Worm (Caenorhabditis elegans) whole organism, early embryonic: ENCODE results near the gene T05D4.5.

ENCODE experiments used
- B0310.2 ChIP-seq: sonication (generic microtip); optimal IDR thresholded peaks from 2 replicates; lab custom pipeline; 2016; ENCODE audit warnings: mild to moderate bottlenecking, missing genetic modification characterization, missing compliant biosample characterization
- F13C5.2 ChIP-seq: sonication (generic microtip); optimal IDR thresholded peaks from 2 replicates; lab custom pipeline; 2017; ENCODE audit warnings: mild to moderate bottlenecking, missing genetic modification characterization, inconsistent platforms, missing compliant biosample characterization
- aly-1 ChIP-seq: sonication (generic microtip); optimal IDR thresholded peaks from 2 replicates; lab custom pipeline; 2016; ENCODE audit warnings: missing genetic modification characterization, missing compliant biosample characterization
- ama-1 ChIP-seq: fragments of 150-350 bp; optimal IDR thresholded peaks from 2 replicates; lab custom pipeline; 2014
- ceh-13 ChIP-seq: fragments of 200-800 bp; sonication (Bioruptor generic); optimal IDR thresholded peaks from 2 replicates; lab custom pipeline; 2018; ENCODE audit warnings: mild to moderate bottlenecking, missing genetic modification characterization, missing compliant biosample characterization
- ceh-36 ChIP-seq: sonication (generic microtip); optimal IDR thresholded peaks from 2 replicates; lab custom pipeline; 2016; ENCODE audit warnings: missing genetic modification characterization, inconsistent platforms, missing compliant biosample characterization
- ets-7 ChIP-seq: sonication (generic microtip); optimal IDR thresholded peaks from 2 replicates; lab custom pipeline; 2016; ENCODE audit warnings: missing genotype, missing genetic modification characterization, missing compliant biosample characterization
- flt-1 ChIP-seq: fragments of 200-800 bp; sonication (Bioruptor generic); IDR thresholded peaks from 2 replicates; pipeline ENCODE4 v1.3.6; 2022; ENCODE audit warnings: missing genetic modification characterization, missing compliant biosample characterization
- hmbx-1 ChIP-seq: sonication (generic microtip); optimal IDR thresholded peaks from 2 replicates; lab custom pipeline; 2016; ENCODE audit warnings: mild to moderate bottlenecking, missing genetic modification characterization, missing compliant biosample characterization
- hmg-4 ChIP-seq: fragments of 200-800 bp; sonication (Bioruptor generic); optimal IDR thresholded peaks from 2 replicates; lab custom pipeline; 2018; ENCODE audit warnings: mild to moderate bottlenecking, missing genetic modification characterization, missing compliant biosample characterization
- hnd-1 ChIP-seq: sonication (generic microtip); optimal IDR thresholded peaks from 2 replicates; lab custom pipeline; 2016; ENCODE audit warnings: missing genetic modification characterization, missing compliant biosample characterization
- pes-1 ChIP-seq: fragments of 200-800 bp; sonication (Bioruptor generic); IDR thresholded peaks from 2 replicates; pipeline ENCODE4 v1.3.6; 2022; ENCODE audit warnings: missing genetic modification reagents, missing genetic modification characterization, missing compliant biosample characterization
- scrt-1 ChIP-seq: fragments of 200-800 bp; sonication (Bioruptor generic); IDR thresholded peaks from 2 replicates; pipeline ENCODE4 v1.3.6; 2022; ENCODE audit warnings: missing genetic modification characterization, missing compliant biosample characterization
- sea-1 ChIP-seq: fragments of 200-800 bp; sonication (Bioruptor generic); conservative IDR thresholded peaks from 2 replicates; pipeline ENCODE4 v1.3.6; 2022; ENCODE audit warnings: missing genetic modification characterization, missing compliant biosample characterization
- tbx-11 ChIP-seq: fragments of 200-800 bp; sonication (Bioruptor generic); IDR thresholded peaks from 2 replicates; pipeline ENCODE4 v1.3.6; 2022; ENCODE audit warnings: missing genetic modification characterization, missing compliant biosample characterization
- tbx-37 ChIP-seq: fragments of 200-800 bp; sonication (Bioruptor generic); conservative IDR thresholded peaks from 2 replicates; pipeline ENCODE4 v1.3.6; 2022; ENCODE audit warnings: missing genetic modification reagents, missing genetic modification characterization, missing compliant biosample characterization
- tra-4 ChIP-seq: sonication (generic microtip); optimal IDR thresholded peaks from 2 replicates; lab custom pipeline; 2017; ENCODE audit warnings: missing genetic modification characterization, missing compliant biosample characterization

T05D4.5 gene

ce11 chrIII:13621012-13621411 lies 40.4 kb downstream of the T05D4.5 start:
- TF ChIP-seq hmbx-1 (tag; lab: Kevin White, UChicago) (no peak), tbx-11 (no peak), tbx-37 (GFP tag; lab: Robert Waterston, UW) (no peak), hmg-4 (no peak), flt-1 (GFP tag; lab: Robert Waterston, UW) (no peak), sea-1 (no peak), ceh-36 (no peak), tra-4 (tag; lab: Kevin White, UChicago) (no peak), pes-1 (GFP tag; lab: Robert Waterston, UW) (no peak), ama-1 (lab: Kevin White, UChicago) (no peak), scrt-1 (GFP tag; lab: Robert Waterston, UW) (no peak)

ce11 chrIII:13621717-13622116 lies 41.1 kb downstream of the T05D4.5 start:
- TF ChIP-seq sea-1, result 0 out of 2 replicates have a peak, but pooled peaks have one; percentile 22
- TF ChIP-seq tbx-11, result no peak
- TF ChIP-seq tra-4 (tag; lab: Kevin White, UChicago), result no peak
- TF ChIP-seq aly-1 (tag; lab: Kevin White, UChicago), result no peak
- no peak for TF ChIP-seq ceh-13 (GFP tag; lab: Kevin White, UChicago)
- no peak for TF ChIP-seq flt-1 (GFP tag; lab: Robert Waterston, UW)
- no peak for TF ChIP-seq scrt-1 (GFP tag; lab: Robert Waterston, UW)
- no peak for TF ChIP-seq hmg-4

ce11 chrIII:13622268-13622667 lies 41.6 kb downstream of the T05D4.5 start, which contains the start of gene hip-1:
hip-1 (minus strand) TSS chrIII:13622492.
- TF ChIP-seq flt-1 (GFP tag; lab: Robert Waterston, UW) (no peak), ama-1 (lab: Kevin White, UChicago) (no peak), pes-1 (GFP tag; lab: Robert Waterston, UW) (no peak), tra-4 (tag; lab: Kevin White, UChicago) (no peak), ceh-13 (GFP tag; lab: Kevin White, UChicago) (no peak), hmg-4 (no peak), sea-1 (no peak), aly-1 (tag; lab: Kevin White, UChicago) (no peak)

ce11 chrIII:13623014-13623413 lies 42.4 kb downstream of the T05D4.5 start, which contains the start of gene mlc-5:
mlc-5 (plus strand) TSS chrIII:13623314.
- TF ChIP-seq pes-1 (GFP tag; lab: Robert Waterston, UW) (no peak), aly-1 (tag; lab: Kevin White, UChicago) (no peak), scrt-1 (GFP tag; lab: Robert Waterston, UW) (no peak), B0310.2 (tag; lab: Kevin White, UChicago) (no peak), hmg-4 (no peak), hmbx-1 (tag; lab: Kevin White, UChicago) (no peak), tbx-11 (no peak), F13C5.2 (tag; lab: Kevin White, UChicago) (no peak), ets-7 (tag; lab: Kevin White, UChicago) (no peak), sea-1 (no peak), ama-1 (lab: Kevin White, UChicago) (no peak), ceh-13 (GFP tag; lab: Kevin White, UChicago) (no peak), tra-4 (tag; lab: Kevin White, UChicago) (no peak), tbx-37 (GFP tag; lab: Robert Waterston, UW) (no peak), ceh-36 (no peak), flt-1 (GFP tag; lab: Robert Waterston, UW) (no peak), hnd-1 (tag; lab: Kevin White, UChicago) (no peak)

- TF ChIP-seq ceh-13 (GFP tag; lab: Kevin White, UChicago), result no peak
- no peak for TF ChIP-seq ets-7 (tag; lab: Kevin White, UChicago)
- no peak for TF ChIP-seq sea-1
- no peak for TF ChIP-seq tbx-11
- TF ChIP-seq hnd-1 (tag; lab: Kevin White, UChicago), result no peak
- TF ChIP-seq pes-1 (GFP tag; lab: Robert Waterston, UW), result no peak
- TF ChIP-seq tbx-37 (GFP tag; lab: Robert Waterston, UW), result no peak
- TF ChIP-seq scrt-1 (GFP tag; lab: Robert Waterston, UW), result no peak
- no peak for TF ChIP-seq ama-1 (lab: Kevin White, UChicago)
- no peak for TF ChIP-seq hmg-4
Observed at ce11 chrIII:13624226-13624625, 43.6 kb downstream of the T05D4.5 start, which contains the start of gene taf-9. taf-9 (plus strand) TSS chrIII:13624276.

- TF ChIP-seq ama-1 (lab: Kevin White, UChicago) (no peak), B0310.2 (tag; lab: Kevin White, UChicago) (no peak), sea-1 (no peak), ets-7 (tag; lab: Kevin White, UChicago) (no peak), tbx-37 (GFP tag; lab: Robert Waterston, UW) (no peak), flt-1 (GFP tag; lab: Robert Waterston, UW) (no peak), aly-1 (tag; lab: Kevin White, UChicago) (no peak), hmg-4 (no peak), hnd-1 (tag; lab: Kevin White, UChicago) (no peak), scrt-1 (GFP tag; lab: Robert Waterston, UW) (no peak), pes-1 (GFP tag; lab: Robert Waterston, UW) (no peak), hmbx-1 (tag; lab: Kevin White, UChicago) (no peak), ceh-36 (no peak), F13C5.2 (tag; lab: Kevin White, UChicago) (no peak), tra-4 (tag; lab: Kevin White, UChicago) (no peak), tbx-11 (no peak), ceh-13 (GFP tag; lab: Kevin White, UChicago) (no peak)
Observed at ce11 chrIII:13625650-13626430, 45.2 kb downstream of the T05D4.5 start.

ce11 chrIII:13626692-13627091 lies 46.1 kb downstream of the T05D4.5 start, which contains the start of gene T12D8.5:
T12D8.5 (minus strand) TSS chrIII:13626786.
- no peak for TF ChIP-seq hmg-4
- TF ChIP-seq tbx-11, result no peak
- no peak for TF ChIP-seq aly-1 (tag; lab: Kevin White, UChicago)
- TF ChIP-seq scrt-1 (GFP tag; lab: Robert Waterston, UW), result no peak
- no peak for TF ChIP-seq flt-1 (GFP tag; lab: Robert Waterston, UW)
- TF ChIP-seq F13C5.2 (tag; lab: Kevin White, UChicago), result no peak
- TF ChIP-seq B0310.2 (tag; lab: Kevin White, UChicago), result no peak
- no peak for TF ChIP-seq hnd-1 (tag; lab: Kevin White, UChicago)
- TF ChIP-seq tbx-37 (GFP tag; lab: Robert Waterston, UW), result no peak
- no peak for TF ChIP-seq tra-4 (tag; lab: Kevin White, UChicago)
